Worm (Caenorhabditis elegans): Measurements from ENCODE around the gene unc-82.

unc-82 gene

ce11 chrIV:7414163-7414562, 10.1 kb upstream of the unc-82 start:
- TF ChIP-seq fkh-10 (GFP tag; optimal IDR thresholded peaks at IDR 0.05) (peak; percentile 50), aly-2 (tag; optimal IDR thresholded peaks at IDR 0.05) (no peak), ctbp-1 (GFP tag; IDR thresholded peaks at IDR 0.05) (no peak), ces-1 (GFP tag; optimal IDR thresholded peaks at IDR 0.05) (peak; percentile 73)

DNA sequence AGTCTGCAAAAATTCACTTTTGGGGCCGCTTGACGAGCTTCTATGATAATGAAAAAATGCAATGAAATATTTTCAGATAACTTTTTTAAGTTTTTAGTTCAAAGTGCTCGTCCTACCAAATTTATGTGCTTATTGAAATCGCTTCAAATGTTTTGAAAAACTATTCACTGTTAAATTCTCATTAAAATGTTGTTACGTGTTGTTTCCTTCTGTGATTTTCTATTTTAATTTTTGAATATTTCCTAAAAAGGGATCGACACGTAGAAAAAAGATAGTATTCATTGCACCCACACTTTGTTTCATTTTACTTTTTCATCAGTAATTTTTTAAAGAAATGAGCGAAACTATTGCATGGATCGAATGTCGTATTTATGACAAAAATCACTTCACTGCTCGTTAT, 5.5 kb upstream of the unc-82 start, which contains the start of gene B0496.6:
B0496.6 (plus strand) TSS at position 301 of the 400 bp plus-strand sequence.
- no peak for TF ChIP-seq F10B5.3 (tag; optimal IDR thresholded peaks at IDR 0.05)
- no peak for TF ChIP-seq snpc-4 (tag; optimal IDR thresholded peaks at IDR 0.05)
- no peak for TF ChIP-seq F49E8.2 (tag; optimal IDR thresholded peaks at IDR 0.05; ENCODE audit: borderline replicate concordance)
- no peak for TF ChIP-seq unc-130 (GFP tag; optimal IDR thresholded peaks at IDR 0.05)
- no peak for TF ChIP-seq sdz-12 (GFP tag; optimal IDR thresholded peaks at IDR 0.05)
- TF ChIP-seq zip-2 (tag; optimal IDR thresholded peaks at IDR 0.05), result no peak
- no peak for TF ChIP-seq spr-1 (tag; optimal IDR thresholded peaks at IDR 0.05)
- no peak for TF ChIP-seq ceh-28 (tag; optimal IDR thresholded peaks at IDR 0.05)
- TF ChIP-seq ZK337.2 (GFP tag; IDR thresholded peaks at IDR 0.05), result no peak
- no peak for TF ChIP-seq lin-38 (GFP tag; IDR thresholded peaks at IDR 0.05)
- TF ChIP-seq hlh-11 (tag; optimal IDR thresholded peaks at IDR 0.05), result no peak

ce11 chrIV:7420913-7421312, 3.4 kb upstream of the unc-82 start, which contains the start of gene srtx-1:
Gene srtx-1 (plus strand): TSS chrIV:7421213.
- TF ChIP-seq unc-62 (GFP tag; optimal IDR thresholded peaks at IDR 0.05 in 1 of 2) (peak in 1 of 2 experiments; percentile 70), unc-62 (tag; optimal IDR thresholded peaks at IDR 0.05) (no peak), Y105C5A.15 (GFP tag; IDR thresholded peaks at IDR 0.05) (no peak), dmd-9 (GFP tag; IDR thresholded peaks at IDR 0.05) (no peak)

- TF ChIP-seq Y48G9A.11 (GFP tag; IDR thresholded peaks at IDR 0.05), result no peak
- no peak for TF ChIP-seq daf-8 (GFP tag; IDR thresholded peaks at IDR 0.05)
- TF ChIP-seq F44E2.7 (GFP tag; IDR thresholded peaks at IDR 0.05), result no peak
- no peak for TF ChIP-seq dmd-9 (GFP tag; IDR thresholded peaks at IDR 0.05)
- TF ChIP-seq aha-1 (tag), result peak; percentile 40
- TF ChIP-seq sdz-12 (GFP tag; optimal IDR thresholded peaks at IDR 0.05), result no peak
- peak; percentile 63 for TF ChIP-seq nhr-11 (tag; optimal IDR thresholded peaks at IDR 0.05)
- TF ChIP-seq daf-16 (GFP tag; optimal IDR thresholded peaks at IDR 0.05), result peak in 1 of 2 experiments; percentile 18
- no peak for TF ChIP-seq daf-16 (tag; optimal IDR thresholded peaks at IDR 0.05)
These were observed 1.8 kb downstream of the unc-82 start for ce11 chrIV:7426055-7426454.

ce11 chrIV:7428347-7428746, 4.0 kb downstream of the unc-82 start:
- TF ChIP-seq ceh-20 (GFP tag; IDR thresholded peaks at IDR 0.05) (no peak), R02D3.7 (tag; optimal IDR thresholded peaks at IDR 0.05) (no peak), F44E2.7 (GFP tag; IDR thresholded peaks at IDR 0.05) (no peak), nhr-28 (tag; optimal IDR thresholded peaks at IDR 0.05) (no peak), tra-1 (GFP tag; IDR thresholded peaks at IDR 0.05) (no peak), nhr-42 (GFP tag; IDR thresholded peaks at IDR 0.05) (no peak), mes-2 (tag; optimal IDR thresholded peaks at IDR 0.05; ENCODE audit: poor library complexity, severe bottlenecking) (no peak), vab-7 (GFP tag; IDR thresholded peaks at IDR 0.05) (no peak)

DNA sequence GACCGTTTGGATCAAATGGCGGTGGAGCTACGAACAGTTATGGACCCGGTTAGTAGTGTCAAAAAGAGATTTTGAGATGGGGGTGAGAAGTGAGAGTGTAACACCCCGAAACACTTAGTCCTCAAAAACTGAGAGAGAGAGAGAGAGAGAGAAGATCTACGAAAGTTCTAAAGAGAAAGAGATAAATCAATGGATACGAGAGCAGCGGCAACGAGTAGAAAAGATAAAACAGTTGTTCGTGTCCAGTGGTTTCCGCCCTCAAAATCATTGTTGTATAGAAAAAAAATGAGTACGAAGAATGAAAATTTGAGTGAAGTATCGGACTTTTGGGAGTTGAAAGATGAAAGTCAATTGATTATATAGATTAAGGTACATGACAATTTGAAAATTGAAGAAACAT, 4.7 kb downstream of the unc-82 start:
- TF ChIP-seq Y105C5A.15 (GFP tag; IDR thresholded peaks at IDR 0.05), result no peak
- TF ChIP-seq gei-8 (GFP tag; optimal IDR thresholded peaks at IDR 0.05), result no peak
- no peak for TF ChIP-seq dmd-8 (GFP tag; IDR thresholded peaks at IDR 0.05)
- no peak for TF ChIP-seq snpc-4 (tag; optimal IDR thresholded peaks at IDR 0.05)
- no peak for TF ChIP-seq F10B5.3 (tag; optimal IDR thresholded peaks at IDR 0.05)
- no peak for TF ChIP-seq ZK546.5 (tag; optimal IDR thresholded peaks at IDR 0.05)
- no peak for TF ChIP-seq zfp-2 (tag; optimal IDR thresholded peaks at IDR 0.05)
- no peak for TF ChIP-seq hif-1 (tag; optimal IDR thresholded peaks at IDR 0.05)
- TF ChIP-seq fkh-10 (GFP tag; optimal IDR thresholded peaks at IDR 0.05), result no peak
- no peak for TF ChIP-seq lin-39 (tag; optimal IDR thresholded peaks at IDR 0.05)
- no peak for TF ChIP-seq Y48G9A.11 (GFP tag; IDR thresholded peaks at IDR 0.05)
- TF ChIP-seq snpc-1.2 (GFP tag; IDR thresholded peaks at IDR 0.05), result no peak
- TF ChIP-seq ceh-20 (GFP tag; IDR thresholded peaks at IDR 0.05), result no peak
- TF ChIP-seq skn-1 (tag; optimal IDR thresholded peaks at IDR 0.05), result no peak
- no peak for TF ChIP-seq T26A8.4 (GFP tag; IDR thresholded peaks at IDR 0.05)
- no peak for TF ChIP-seq zag-1 (tag; optimal IDR thresholded peaks at IDR 0.05)
- TF ChIP-seq ztf-7 (tag; optimal IDR thresholded peaks at IDR 0.05), result no peak
- TF ChIP-seq saeg-2 (GFP tag; IDR thresholded peaks at IDR 0.05), result no peak
